Fruit fly (Drosophila melanogaster) whole organism: ENCODE measurements around the gene CG9328.

Experiments
- CG8478 ChIP-seq: fragments of >200 bp; optimal IDR thresholded peaks from 2 replicates; lab custom pipeline; 2018; ENCODE audit warnings: inconsistent platforms
- psq ChIP-seq: fragments of >200 bp; optimal IDR thresholded peaks from 2 replicates; lab custom pipeline; 2017

DNA sequence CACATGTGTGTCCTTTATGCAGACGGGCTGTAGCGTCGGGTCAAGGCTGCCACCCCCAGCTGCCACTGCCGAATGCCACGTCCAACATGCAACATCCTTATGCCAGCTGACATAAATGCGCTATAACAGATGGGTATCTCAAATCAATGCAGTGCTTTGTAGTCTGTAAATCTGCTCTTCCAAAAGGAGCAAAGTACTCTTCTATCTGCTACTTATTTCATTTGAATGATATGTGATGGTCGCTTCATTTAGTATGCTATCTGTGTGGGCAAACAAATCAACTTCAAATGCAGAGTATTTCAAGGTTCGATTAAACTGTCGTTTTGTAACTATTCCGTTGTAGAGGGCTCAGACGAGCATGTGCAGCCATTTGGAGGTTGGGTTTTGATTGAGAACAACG is 11.7 kb downstream of the CG9328 start:
- TF ChIP-seq CG8478 (lab: Kevin White, UChicago) (no peak), psq (lab: Kevin White, UChicago) (no peak)
